Worm (Caenorhabditis elegans) whole organism, early embryonic: ENCODE results near the gene F14E5.2.

ENCODE experiments used
- B0310.2 ChIP-seq: sonication (generic microtip); optimal IDR thresholded peaks from 2 replicates; lab custom pipeline; 2016; ENCODE audit warnings: mild to moderate bottlenecking, missing genetic modification characterization, missing compliant biosample characterization
- F13C5.2 ChIP-seq: sonication (generic microtip); optimal IDR thresholded peaks from 2 replicates; lab custom pipeline; 2017; ENCODE audit warnings: mild to moderate bottlenecking, missing genetic modification characterization, inconsistent platforms, missing compliant biosample characterization
- aly-1 ChIP-seq: sonication (generic microtip); optimal IDR thresholded peaks from 2 replicates; lab custom pipeline; 2016; ENCODE audit warnings: missing genetic modification characterization, missing compliant biosample characterization
- ama-1 ChIP-seq: fragments of 150-350 bp; optimal IDR thresholded peaks from 2 replicates; lab custom pipeline; 2014
- flt-1 ChIP-seq: fragments of 200-800 bp; sonication (Bioruptor generic); IDR thresholded peaks from 2 replicates; pipeline ENCODE4 v1.3.6; 2022; ENCODE audit warnings: missing genetic modification characterization, missing compliant biosample characterization
- scrt-1 ChIP-seq: fragments of 200-800 bp; sonication (Bioruptor generic); IDR thresholded peaks from 2 replicates; pipeline ENCODE4 v1.3.6; 2022; ENCODE audit warnings: missing genetic modification characterization, missing compliant biosample characterization

- TF ChIP-seq flt-1 = no peak
- no peak for TF ChIP-seq B0310.2 (tag; lab: Kevin White, UChicago)
- no peak for TF ChIP-seq scrt-1
- no peak for TF ChIP-seq ama-1
- TF ChIP-seq aly-1 = no peak
- TF ChIP-seq F13C5.2 (tag; lab: Kevin White, UChicago) = no peak
Observed at ce11 chrII:8409538-8409937, 19.1 kb downstream of the F14E5.2 start.
